Worm (Caenorhabditis elegans): ENCODE results near the gene lgc-11.

DNA sequence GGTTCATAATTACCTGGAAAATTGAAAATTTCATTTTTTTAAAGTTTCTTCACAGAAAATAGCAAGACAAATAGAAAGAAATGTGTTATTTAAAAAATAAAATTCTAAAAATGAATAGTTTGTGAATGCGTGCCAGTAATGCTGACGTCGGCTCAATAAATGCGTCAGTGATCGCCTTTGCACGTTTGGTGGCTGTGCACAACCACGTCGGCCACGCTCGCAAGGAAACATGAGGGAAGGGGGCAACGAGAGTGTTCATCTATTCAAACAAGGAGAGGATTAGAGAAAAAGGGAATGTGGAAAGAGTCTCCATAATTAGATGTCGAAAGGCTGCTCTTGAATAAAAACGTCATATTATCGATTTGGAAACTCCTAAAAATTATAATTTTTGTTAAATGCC is 5.5 kb downstream of the lgc-11 start, which contains the start of gene uggt-1:
- TF ChIP-seq lin-13 (tag; optimal IDR thresholded peaks at IDR 0.05) (peak; percentile 90), nhr-237 (tag; optimal IDR thresholded peaks at IDR 0.05) (peak; percentile 40), ces-1 (GFP tag; optimal IDR thresholded peaks at IDR 0.05) (peak; percentile 95), pha-4 (tag; optimal IDR thresholded peaks at IDR 0.05) (peak; percentile 62), ham-2 (GFP tag; optimal IDR thresholded peaks at IDR 0.05) (no peak), unc-62 (GFP tag; optimal IDR thresholded peaks at IDR 0.05) (no peak), nhr-28 (tag; optimal IDR thresholded peaks at IDR 0.05) (no peak), nhr-76 (tag; optimal IDR thresholded peaks at IDR 0.05) (no peak), ztf-11 (tag; optimal IDR thresholded peaks at IDR 0.05) (no peak), snpc-4 (tag; optimal IDR thresholded peaks at IDR 0.05) (no peak)
